Fruit fly (Drosophila melanogaster) whole organism, adult: ENCODE data around the gene GMF.

ENCODE experiments used
- CG11617 ChIP-seq: fragments of 200-800 bp; sonication (Bioruptor generic); optimal IDR thresholded peaks from 2 replicates; lab custom pipeline; 2017; ENCODE audit warnings: mild to moderate bottlenecking, missing biosample characterization, missing genetic modification reagents, missing genetic modification characterization
- CG12768 ChIP-seq: fragments of 200-800 bp; sonication (Bioruptor generic); optimal IDR thresholded peaks from 2 replicates; lab custom pipeline; 2017; ENCODE audit warnings: missing biosample characterization, missing genetic modification characterization, mild to moderate bottlenecking, moderate library complexity, missing genetic modification reagents
- CG14711 ChIP-seq: fragments of 200-800 bp; sonication (Bioruptor generic); optimal IDR thresholded peaks from 2 replicates; lab custom pipeline; 2018; ENCODE audit warnings: missing biosample characterization, mild to moderate bottlenecking, missing genetic modification characterization, moderate library complexity
- CG1620 ChIP-seq: fragments of 200-800 bp; sonication (Bioruptor generic); optimal IDR thresholded peaks from 2 replicates; lab custom pipeline; 2016; ENCODE audit warnings: missing biosample characterization, missing genetic modification characterization
- CG33017 ChIP-seq: fragments of 200-800 bp; sonication (Bioruptor generic); optimal IDR thresholded peaks from 2 replicates; lab custom pipeline; 2018; ENCODE audit warnings: missing biosample characterization, mild to moderate bottlenecking, missing genetic modification characterization, moderate library complexity
- CG5204 ChIP-seq: fragments of 200-800 bp; sonication (Bioruptor generic); optimal IDR thresholded peaks from 2 replicates; lab custom pipeline; 2016; ENCODE audit warnings: missing biosample characterization, missing genetic modification characterization
- CG7045 ChIP-seq: fragments of 200-800 bp; sonication (Bioruptor generic); optimal IDR thresholded peaks from 2 replicates; lab custom pipeline; 2017; ENCODE audit warnings: missing biosample characterization, mild to moderate bottlenecking, missing genetic modification characterization
- CG7101 ChIP-seq: fragments of 200-800 bp; sonication (Bioruptor generic); optimal IDR thresholded peaks from 2 replicates; lab custom pipeline; 2018; ENCODE audit warnings: missing biosample characterization, mild to moderate bottlenecking, missing genetic modification characterization, moderate library complexity
- Clk ChIP-seq: fragments of 200-800 bp; sonication (Bioruptor generic); optimal IDR thresholded peaks from 2 replicates; lab custom pipeline; 2017; ENCODE audit warnings: missing biosample characterization, missing genetic modification characterization
- Crg-1 ChIP-seq: fragments of 200-800 bp; sonication (Bioruptor generic); optimal IDR thresholded peaks from 2 replicates; lab custom pipeline; 2016; ENCODE audit warnings: missing biosample characterization, missing genetic modification characterization
- Hr96 ChIP-seq: fragments of 200-800 bp; sonication (Bioruptor generic); optimal IDR thresholded peaks from 2 replicates; lab custom pipeline; 2016; ENCODE audit warnings: missing biosample characterization, missing genetic modification characterization
- Mnt ChIP-seq: fragments of 200-800 bp; sonication (Bioruptor generic); optimal IDR thresholded peaks from 2 replicates; lab custom pipeline; 2016; ENCODE audit warnings: missing biosample characterization, mild to moderate bottlenecking, missing genetic modification characterization
- bab1 ChIP-seq: fragments of 200-800 bp; sonication (Bioruptor generic); optimal IDR thresholded peaks from 3 replicates; lab custom pipeline; 2019; ENCODE audit warnings: missing biosample characterization, mild to moderate bottlenecking, missing genetic modification characterization, moderate library complexity
- cic ChIP-seq: fragments of 200-800 bp; sonication (Bioruptor generic); optimal IDR thresholded peaks from 2 replicates; lab custom pipeline; 2017; ENCODE audit warnings: missing biosample characterization, mild to moderate bottlenecking, missing genetic modification characterization, moderate library complexity
- cnc ChIP-seq, 2 experiments: fragments of >200 bp; optimal IDR thresholded peaks; 2 replicates each; lab custom pipeline; 2017
- kay ChIP-seq: fragments of 200-800 bp; sonication (Bioruptor generic); peaks from one replicate; lab custom pipeline; 2016; ENCODE audit warnings: missing biosample characterization, missing genetic modification characterization, borderline replicate concordance
- ovo ChIP-seq: fragments of 200-800 bp; sonication (Bioruptor generic); optimal IDR thresholded peaks from 2 replicates; lab custom pipeline; 2016; ENCODE audit warnings: missing biosample characterization, missing genetic modification characterization
- pad ChIP-seq: fragments of 200-800 bp; sonication (Bioruptor generic); optimal IDR thresholded peaks from 3 replicates; lab custom pipeline; 2017; ENCODE audit warnings: missing biosample characterization, missing genetic modification characterization, mild to moderate bottlenecking, moderate library complexity, missing genetic modification reagents
- tj ChIP-seq: fragments of 200-800 bp; sonication (Bioruptor generic); optimal IDR thresholded peaks from 3 replicates; lab custom pipeline; 2017; ENCODE audit warnings: missing biosample characterization, mild to moderate bottlenecking, missing genetic modification characterization, moderate library complexity
- toe ChIP-seq: fragments of 200-800 bp; sonication (Bioruptor generic); optimal IDR thresholded peaks from 2 replicates; lab custom pipeline; 2016; ENCODE audit warnings: missing biosample characterization, missing genetic modification characterization

Gene GMF

DNA sequence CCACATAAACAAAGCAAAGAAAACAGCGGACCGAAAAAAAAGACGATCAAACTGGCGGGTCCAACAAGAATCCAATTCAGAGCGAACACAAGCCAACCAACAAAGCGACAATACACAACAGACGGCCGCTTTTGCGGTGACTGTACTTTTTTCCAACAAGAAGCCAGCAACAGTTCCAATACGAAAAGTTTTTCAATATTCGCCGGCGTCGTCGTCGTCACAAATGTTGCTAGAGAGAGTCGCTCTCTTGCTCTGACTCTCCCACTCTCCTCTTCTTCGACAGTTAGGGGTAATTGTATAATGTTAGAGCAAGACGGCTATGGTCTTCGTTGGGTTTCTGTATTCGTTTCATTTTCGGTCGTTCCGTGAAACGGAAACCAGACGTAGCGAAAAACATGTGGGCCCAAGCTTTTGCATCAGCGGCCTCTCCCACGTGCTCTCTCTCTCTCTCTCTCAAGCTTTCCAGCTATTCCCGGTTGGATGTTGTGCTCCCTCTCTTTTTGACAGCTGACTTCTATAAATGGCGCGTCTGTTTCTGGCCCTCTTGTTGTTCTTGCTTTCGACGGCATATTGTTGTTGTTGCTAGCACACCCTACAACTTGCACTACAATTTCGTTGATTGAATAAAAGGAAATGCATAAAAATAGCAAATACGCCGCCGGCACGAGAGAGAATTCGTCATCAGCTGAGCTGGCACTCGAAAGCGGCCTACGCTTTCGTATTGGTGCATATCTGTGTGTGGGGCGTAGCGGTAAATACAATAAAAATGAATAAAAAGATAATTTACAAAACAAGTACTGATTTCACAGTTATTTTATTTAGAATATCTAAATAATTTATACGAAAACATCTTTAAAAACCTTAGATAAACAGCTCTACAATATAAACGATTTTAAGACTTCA lies 33.3 kb downstream of the GMF start:
- peak; percentile 92 for TF ChIP-seq bab1
- peak; percentile 94 for TF ChIP-seq CG7101 (tag; lab: Kevin White, UChicago)
- no peak for TF ChIP-seq cnc (optimal IDR thresholded peaks at IDR 0.05; lab: Kevin White, UChicago)
- TF ChIP-seq CG33017 (tag; lab: Kevin White, UChicago), result peak; percentile 85
- peak; percentile 93 for TF ChIP-seq CG12768 (GFP tag; lab: Kevin White, UChicago)
- peak; percentile 65 for TF ChIP-seq CG14711 (tag; lab: Kevin White, UChicago)
- TF ChIP-seq CG11617, result peak; percentile 98
- TF ChIP-seq kay (GFP tag; lab: Kevin White, UChicago), result peak; percentile 99
- TF ChIP-seq CG5204, result no peak
- peak; percentile 86 for TF ChIP-seq ovo (GFP tag; lab: Kevin White, UChicago)
- peak; percentile 84 for TF ChIP-seq Crg-1 (GFP tag; lab: Kevin White, UChicago)
- TF ChIP-seq Hr96 (GFP tag; lab: Kevin White, UChicago), result peak; percentile 89
- TF ChIP-seq cic (GFP tag; lab: Kevin White, UChicago), result peak; percentile 99
- TF ChIP-seq Mnt, result peak; percentile 99
- TF ChIP-seq pad (GFP tag; lab: Kevin White, UChicago), result peak; percentile 100
- TF ChIP-seq CG1620, result peak; percentile 32
- TF ChIP-seq tj (GFP tag; lab: Kevin White, UChicago), result peak; percentile 85
- TF ChIP-seq Clk (GFP tag; lab: Kevin White, UChicago), result peak; percentile 52
- no peak for TF ChIP-seq toe
- TF ChIP-seq CG7045 (GFP tag; lab: Kevin White, UChicago), result peak; percentile 92

DNA sequence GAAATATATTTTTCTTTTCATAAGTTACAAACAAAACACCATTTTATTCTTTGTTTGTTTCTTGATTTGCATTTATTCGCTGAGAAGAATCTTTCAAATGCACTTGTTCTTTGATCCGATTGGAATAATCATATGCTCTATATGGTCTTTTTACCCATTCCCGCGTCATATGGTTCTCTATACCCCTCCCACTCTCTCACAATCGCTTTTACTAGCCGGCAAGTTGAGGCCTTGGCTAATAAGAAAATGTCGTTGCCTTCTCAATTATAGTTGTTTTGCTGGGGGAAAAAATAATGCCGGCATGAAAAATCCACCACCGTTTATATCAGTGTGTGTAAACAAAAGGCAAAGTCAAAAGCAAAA lies 33.9 kb downstream of the GMF start:
- TF ChIP-seq kay (GFP tag; lab: Kevin White, UChicago), result peak; percentile 73
- TF ChIP-seq bab1, result no peak

DNA sequence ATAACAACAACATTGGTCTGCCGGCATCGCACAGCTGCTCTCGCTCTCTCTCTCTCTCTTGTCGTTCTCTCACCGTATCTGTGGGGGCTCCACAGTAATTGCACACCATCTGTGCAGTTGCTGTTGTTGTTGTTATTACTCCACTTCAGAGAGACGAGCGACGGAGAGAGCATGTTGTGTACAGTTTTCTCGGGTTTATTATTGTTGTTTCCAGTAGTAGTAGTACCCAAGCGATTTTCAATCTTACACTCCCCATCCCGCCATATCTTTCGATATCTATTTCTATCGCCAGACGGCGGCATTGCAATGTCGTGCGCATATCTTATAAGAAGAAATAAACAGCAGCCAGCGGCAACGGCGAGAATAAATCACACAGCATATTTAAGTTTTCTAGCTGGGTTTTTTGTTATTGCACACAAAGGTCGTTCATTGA lies 34.6 kb downstream of the GMF start:
- no peak for TF ChIP-seq CG1620
- peak; percentile 43 for TF ChIP-seq bab1
- TF ChIP-seq pad (GFP tag; lab: Kevin White, UChicago), result peak; percentile 68
- TF ChIP-seq Hr96 (GFP tag; lab: Kevin White, UChicago), result no peak
- no peak for TF ChIP-seq cnc (optimal IDR thresholded peaks at IDR 0.05; lab: Kevin White, UChicago)
- peak; percentile 25 for TF ChIP-seq CG33017 (tag; lab: Kevin White, UChicago)
- peak; percentile 17 for TF ChIP-seq CG12768 (GFP tag; lab: Kevin White, UChicago)
- peak; percentile 23 for TF ChIP-seq tj (GFP tag; lab: Kevin White, UChicago)
- TF ChIP-seq kay (GFP tag; lab: Kevin White, UChicago), result no peak
- TF ChIP-seq cic (GFP tag; lab: Kevin White, UChicago), result peak; percentile 81

dm6 chr2L:16267159-16268065 lies 35.3 kb downstream of the GMF start:
- TF ChIP-seq Hr96 (GFP tag; lab: Kevin White, UChicago) (no peak), CG7101 (tag; lab: Kevin White, UChicago) (no peak), Crg-1 (GFP tag; lab: Kevin White, UChicago) (no peak), ovo (GFP tag; lab: Kevin White, UChicago) (no peak), CG11617 (no peak), CG12768 (GFP tag; lab: Kevin White, UChicago) (no peak)

dm6 chr2L:16263723-16264122 lies 39.0 kb downstream of the GMF start:
- TF ChIP-seq CG11617, result no peak
- TF ChIP-seq CG14711 (tag; lab: Kevin White, UChicago), result no peak
- TF ChIP-seq Mnt, result no peak
- TF ChIP-seq cic (GFP tag; lab: Kevin White, UChicago), result no peak
- TF ChIP-seq cnc (optimal IDR thresholded peaks at IDR 0.05; lab: Kevin White, UChicago), result no peak
- no peak for TF ChIP-seq Hr96 (GFP tag; lab: Kevin White, UChicago)
- no peak for TF ChIP-seq CG7045 (GFP tag; lab: Kevin White, UChicago)
- no peak for TF ChIP-seq kay (GFP tag; lab: Kevin White, UChicago)
- TF ChIP-seq tj (GFP tag; lab: Kevin White, UChicago), result no peak
- TF ChIP-seq Crg-1 (GFP tag; lab: Kevin White, UChicago), result no peak
- TF ChIP-seq bab1, result no peak
- TF ChIP-seq CG5204, result no peak
- TF ChIP-seq CG12768 (GFP tag; lab: Kevin White, UChicago), result no peak
- no peak for TF ChIP-seq CG33017 (tag; lab: Kevin White, UChicago)
- no peak for TF ChIP-seq CG7101 (tag; lab: Kevin White, UChicago)
- no peak for TF ChIP-seq toe
- no peak for TF ChIP-seq CG1620
- no peak for TF ChIP-seq ovo (GFP tag; lab: Kevin White, UChicago)
- TF ChIP-seq Clk (GFP tag; lab: Kevin White, UChicago), result no peak
- no peak for TF ChIP-seq pad (GFP tag; lab: Kevin White, UChicago)
